Fruit fly (Drosophila melanogaster) whole organism, embryonic: ENCODE results near the gene Pgd.
A peak's percentile ranks its signal among the peaks of the same experiment; 100 is the strongest.

Source experiments
- CG31365 ChIP-seq: fragments of 200-800 bp; sonication (Bioruptor generic); optimal IDR thresholded peaks from 2 replicates; lab custom pipeline; 2018; ENCODE audit warnings: missing biosample characterization, mild to moderate bottlenecking, missing genetic modification characterization
- CG9797 ChIP-seq: fragments of 200-800 bp; sonication (Bioruptor generic); optimal IDR thresholded peaks from 3 replicates; lab custom pipeline; 2018; ENCODE audit warnings: missing biosample characterization, mild to moderate bottlenecking, missing genetic modification characterization
- Dp ChIP-seq: fragments of 200-800 bp; sonication (Bioruptor generic); optimal IDR thresholded peaks from 2 replicates; lab custom pipeline; 2018; ENCODE audit warnings: missing biosample characterization, mild to moderate bottlenecking, missing genetic modification characterization, moderate library complexity
- Nf-YA ChIP-seq: fragments of 200-800 bp; sonication (Bioruptor generic); IDR thresholded peaks from 2 replicates; pipeline ENCODE4 v1.3.6; 2022; ENCODE audit warnings: missing biosample characterization, missing genetic modification characterization
- sima ChIP-seq: fragments of 200-800 bp; sonication (Bioruptor generic); optimal IDR thresholded peaks from 2 replicates; lab custom pipeline; 2016; ENCODE audit warnings: missing biosample characterization, missing genetic modification characterization
- toy ChIP-seq: fragments of 200-800 bp; sonication (Bioruptor generic); IDR thresholded peaks from 2 replicates; pipeline ENCODE4 v1.3.6; 2022; ENCODE audit warnings: missing biosample characterization, missing genetic modification characterization

DNA sequence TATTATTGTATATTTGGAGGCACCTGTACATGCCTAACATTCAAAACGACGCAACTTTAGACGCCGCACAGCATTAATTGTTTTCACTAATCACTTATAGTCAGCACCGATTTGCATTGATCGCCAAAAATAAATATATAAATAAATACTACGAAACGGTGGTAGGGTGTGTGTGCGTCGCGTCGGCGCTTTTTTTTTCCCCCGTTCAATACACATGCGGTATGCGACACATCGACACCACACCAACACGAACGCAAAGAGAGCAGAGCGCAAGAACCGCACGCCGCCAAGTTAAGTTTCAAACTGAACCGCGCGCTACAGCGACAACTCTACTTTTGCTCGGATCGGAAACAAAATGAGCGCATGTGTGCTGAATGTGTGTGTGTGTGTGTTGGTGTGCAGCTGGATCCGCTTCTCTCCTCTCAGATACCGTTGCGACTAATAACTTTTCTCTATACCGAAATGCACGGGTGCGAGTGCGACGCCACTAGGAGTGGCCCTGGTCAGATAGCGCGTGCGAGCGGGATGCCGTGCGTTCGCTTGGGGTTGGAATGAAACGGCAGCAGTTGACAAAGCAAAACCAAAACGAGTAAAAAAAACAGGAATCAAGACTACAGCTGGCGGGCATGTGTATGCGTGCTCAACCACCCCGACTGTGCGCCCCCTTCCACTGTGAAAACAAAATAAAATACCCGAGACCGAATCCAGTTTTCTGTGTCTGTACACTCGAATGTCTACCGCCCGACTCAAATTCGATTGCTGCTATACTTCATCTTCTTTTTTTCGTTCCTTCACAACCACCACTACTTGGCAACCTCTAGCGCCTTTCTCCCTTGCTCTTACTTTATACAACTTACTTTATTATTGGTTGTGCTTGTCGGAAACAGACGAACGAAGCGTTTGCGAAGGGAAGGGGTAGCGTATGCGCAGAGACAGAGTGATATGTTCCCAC is 21.6 kb upstream of the Pgd start, which contains the start of gene ph-d:
- no peak for TF ChIP-seq CG31365 (tag; lab: Kevin White, UChicago)
- no peak for TF ChIP-seq toy (GFP tag; lab: Robert Waterston, UW)
- no peak for TF ChIP-seq Nf-YA (GFP tag; lab: Robert Waterston, UW)
- no peak for TF ChIP-seq CG9797 (GFP tag; lab: Kevin White, UChicago)
- TF ChIP-seq Dp (GFP tag; lab: Kevin White, UChicago) = peak; percentile 40
- TF ChIP-seq sima = no peak
